Worm (Caenorhabditis elegans) whole organism, late embryonic: Measurements from ENCODE around the gene ZC53.1.

ENCODE experiments used
- F13H6.1 ChIP-seq: sonication (generic microtip); optimal IDR thresholded peaks from 2 replicates; lab custom pipeline; 2016; ENCODE audit warnings: missing genetic modification characterization, missing compliant biosample characterization
- ama-1 ChIP-seq: fragments of 150-350 bp; optimal IDR thresholded peaks from 2 replicates; lab custom pipeline; 2014
- ceh-9 ChIP-seq: sonication (generic microtip); optimal IDR thresholded peaks from 2 replicates; lab custom pipeline; 2016; ENCODE audit warnings: mild to moderate bottlenecking, missing genetic modification characterization, inconsistent platforms, missing compliant biosample characterization
- ets-4 ChIP-seq: sonication (generic microtip); optimal IDR thresholded peaks from 2 replicates; lab custom pipeline; 2016; ENCODE audit warnings: missing genetic modification characterization, missing compliant biosample characterization

DNA sequence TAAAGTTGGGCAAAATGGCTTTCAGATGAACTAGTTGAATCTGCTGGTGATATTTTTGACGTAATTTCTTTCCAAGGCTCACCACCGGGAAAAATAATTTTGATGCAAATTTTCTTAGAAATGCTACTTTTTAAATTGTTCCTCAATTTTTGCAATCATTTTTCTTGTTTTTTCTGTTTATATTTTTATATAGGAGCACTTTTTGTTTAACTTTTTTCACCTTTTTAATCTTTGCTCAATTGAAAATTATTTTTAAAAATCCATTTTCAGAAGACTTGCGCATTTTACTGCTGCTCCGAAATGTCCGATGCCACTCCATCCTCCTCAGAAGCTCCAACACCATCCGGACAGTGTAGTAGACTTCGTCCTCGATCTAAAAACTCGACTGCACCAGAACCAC is 4.0 kb upstream of the ZC53.1 start, which contains the start of gene dot-1.5:
- no peak for TF ChIP-seq ama-1 (lab: Kevin White, UChicago)
- no peak for TF ChIP-seq ets-4 (tag; lab: Kevin White, UChicago)
- TF ChIP-seq ceh-9 = no peak
- TF ChIP-seq F13H6.1 (tag; lab: Kevin White, UChicago) = no peak
